Worm (Caenorhabditis elegans) whole organism, L4 larva: ENCODE measurements around the gene sru-38.
A peak's percentile ranks its signal among the peaks of the same experiment; 100 is the strongest.

Experiments
- F37D6.2 ChIP-seq: sonication (generic microtip); optimal IDR thresholded peaks from 2 replicates; lab custom pipeline; 2016; ENCODE audit warnings: mild to moderate bottlenecking, missing genetic modification characterization, missing compliant biosample characterization
- F44E2.7 ChIP-seq: fragments of 200-800 bp; sonication (Bioruptor generic); IDR thresholded peaks from 2 replicates; pipeline ENCODE4 v2.1.2; 2022; ENCODE audit warnings: missing genetic modification characterization, missing compliant biosample characterization
- F49E8.2 ChIP-seq: sonication (generic microtip); optimal IDR thresholded peaks from 2 replicates; lab custom pipeline; 2016; ENCODE audit warnings: missing compliant biosample characterization, mild to moderate bottlenecking, missing genetic modification characterization, borderline replicate concordance
- T20F7.1 ChIP-seq: fragments of 200-800 bp; sonication (Bioruptor generic); optimal IDR thresholded peaks from 2 replicates; lab custom pipeline; 2018; ENCODE audit warnings: mild to moderate bottlenecking, missing genetic modification characterization, missing compliant biosample characterization
- Y105C5A.15 ChIP-seq: fragments of 200-800 bp; sonication (Bioruptor generic); IDR thresholded peaks from 2 replicates; pipeline ENCODE4 v1.3.6; 2022; ENCODE audit warnings: missing genetic modification characterization, missing compliant biosample characterization
- Y48G9A.11 ChIP-seq: fragments of 200-800 bp; sonication (Bioruptor generic); IDR thresholded peaks from 2 replicates; pipeline ENCODE4 v1.3.6; 2022; ENCODE audit warnings: missing genetic modification reagents, missing genetic modification characterization, missing compliant biosample characterization
- aly-2 ChIP-seq: sonication (generic microtip); optimal IDR thresholded peaks from 2 replicates; lab custom pipeline; 2018; ENCODE audit warnings: missing biosample characterization, missing genetic modification characterization
- ceh-20 ChIP-seq: fragments of 200-800 bp; sonication (Bioruptor generic); IDR thresholded peaks from 2 replicates; pipeline ENCODE4 v1.3.6; 2022; ENCODE audit warnings: missing genetic modification reagents, missing genetic modification characterization, missing compliant biosample characterization
- cey-2 ChIP-seq: sonication (generic microtip); optimal IDR thresholded peaks from 3 replicates; lab custom pipeline; 2017; ENCODE audit warnings: missing genetic modification characterization, mild to moderate bottlenecking, missing compliant biosample characterization, antibody characterized with exemption, borderline replicate concordance; ENCODE audit not compliant: insufficient read depth
- daf-19 ChIP-seq: fragments of 200-800 bp; sonication (Bioruptor generic); conservative IDR thresholded peaks from 2 replicates; pipeline ENCODE4 v1.3.6; 2022; ENCODE audit warnings: missing genetic modification characterization, missing compliant biosample characterization
- dmd-6 ChIP-seq: fragments of 200-800 bp; sonication (Bioruptor generic); IDR thresholded peaks from 2 replicates; pipeline ENCODE4 v1.3.6; 2022; ENCODE audit warnings: missing genetic modification reagents, missing genetic modification characterization, missing compliant biosample characterization
- dmd-8 ChIP-seq: fragments of 200-800 bp; sonication (Bioruptor generic); IDR thresholded peaks from 2 replicates; pipeline ENCODE4 v1.3.6; 2022; ENCODE audit warnings: missing genetic modification characterization, missing compliant biosample characterization
- dpl-1 ChIP-seq: fragments of 150-350 bp; optimal IDR thresholded peaks from 2 replicates; lab custom pipeline; 2014; ENCODE audit warnings: missing biosample characterization, missing genetic modification reagents, missing genetic modification characterization
- dve-1 ChIP-seq: sonication (generic microtip); optimal IDR thresholded peaks from 2 replicates; lab custom pipeline; 2017; ENCODE audit warnings: antibody characterized with exemption, mild to moderate bottlenecking, missing genetic modification characterization, missing compliant biosample characterization; ENCODE audit not compliant: insufficient read depth
- egl-27 ChIP-seq: sonication (generic microtip); optimal IDR thresholded peaks from 3 replicates; lab custom pipeline; 2017; ENCODE audit warnings: missing biosample characterization, missing genetic modification reagents, missing genetic modification characterization
- hlh-30 ChIP-seq: sonication (generic microtip); optimal IDR thresholded peaks from 2 replicates; lab custom pipeline; 2017; ENCODE audit warnings: antibody characterized with exemption, mild to moderate bottlenecking, missing genetic modification characterization, missing compliant biosample characterization; ENCODE audit not compliant: insufficient read depth
- lim-7 ChIP-seq: fragments of 200-800 bp; sonication (Bioruptor generic); IDR thresholded peaks from 2 replicates; pipeline ENCODE4 v1.3.6; 2022; ENCODE audit warnings: missing genetic modification characterization, missing compliant biosample characterization
- lin-38 ChIP-seq: fragments of 200-800 bp; sonication (Bioruptor generic); IDR thresholded peaks from 2 replicates; pipeline ENCODE4 v1.3.6; 2022; ENCODE audit warnings: missing genetic modification reagents, missing genetic modification characterization, missing compliant biosample characterization
- lsy-2 ChIP-seq, 2 experiments: fragments of 150-350 bp in 1 of 2; sonication (generic microtip) in 1 of 2; optimal IDR thresholded peaks; 2 replicates each; lab custom pipeline; 2014 to 2017; ENCODE audit warnings: missing biosample characterization in 2 of 2, missing genetic modification characterization in 2 of 2
- mxl-2 ChIP-seq: fragments of 200-800 bp; sonication (Bioruptor generic); conservative IDR thresholded peaks from 2 replicates; pipeline ENCODE4 v1.3.6; 2022; ENCODE audit warnings: missing genetic modification reagents, missing genetic modification characterization, missing compliant biosample characterization
- mxl-3 ChIP-seq: fragments of 200-800 bp; sonication (Bioruptor generic); optimal IDR thresholded peaks from 2 replicates; lab custom pipeline; 2018; ENCODE audit warnings: mild to moderate bottlenecking, missing genetic modification characterization, missing compliant biosample characterization
- nhr-10 ChIP-seq: fragments of 150-350 bp; optimal IDR thresholded peaks from 2 replicates; lab custom pipeline; 2014; ENCODE audit warnings: missing biosample characterization, missing genetic modification characterization
- nhr-102 ChIP-seq: sonication (generic microtip); optimal IDR thresholded peaks from 2 replicates; lab custom pipeline; 2016; ENCODE audit warnings: mild to moderate bottlenecking, missing genetic modification characterization, moderate library complexity, missing compliant biosample characterization
- nhr-111 ChIP-seq: fragments of 200-800 bp; sonication (Bioruptor generic); optimal IDR thresholded peaks from 2 replicates; lab custom pipeline; 2018; ENCODE audit warnings: mild to moderate bottlenecking, missing genetic modification characterization, missing compliant biosample characterization
- nhr-25 ChIP-seq: sonication (generic microtip); optimal IDR thresholded peaks from 2 replicates; lab custom pipeline; 2017; ENCODE audit warnings: missing genetic modification characterization, mild to moderate bottlenecking, missing compliant biosample characterization, antibody characterized with exemption, moderate library complexity, borderline replicate concordance; ENCODE audit not compliant: insufficient read depth
- nhr-28 ChIP-seq: fragments of 150-350 bp; optimal IDR thresholded peaks from 2 replicates; lab custom pipeline; 2014; ENCODE audit warnings: missing biosample characterization, missing genetic modification characterization
- nhr-42 ChIP-seq: fragments of 200-800 bp; sonication (Bioruptor generic); IDR thresholded peaks from 2 replicates; pipeline ENCODE4 v1.3.6; 2022; ENCODE audit warnings: missing genetic modification characterization, missing compliant biosample characterization
- nhr-48 ChIP-seq: sonication (generic microtip); optimal IDR thresholded peaks from 2 replicates; lab custom pipeline; 2016; ENCODE audit warnings: mild to moderate bottlenecking, missing genetic modification characterization, missing compliant biosample characterization
- nhr-76 ChIP-seq: fragments of 150-350 bp; optimal IDR thresholded peaks from 2 replicates; lab custom pipeline; 2014; ENCODE audit warnings: missing biosample characterization, missing genetic modification characterization
- nhr-77 ChIP-seq: fragments of 150-350 bp; optimal IDR thresholded peaks from 2 replicates; lab custom pipeline; 2014; ENCODE audit warnings: missing biosample characterization, missing genetic modification characterization
- php-3 ChIP-seq: fragments of 200-800 bp; sonication (Bioruptor generic); IDR thresholded peaks from 2 replicates; pipeline ENCODE4 v1.3.6; 2022; ENCODE audit warnings: missing genetic modification reagents, missing genetic modification characterization, missing compliant biosample characterization
- pqm-1 ChIP-seq: sonication (generic microtip); optimal IDR thresholded peaks from 2 replicates; lab custom pipeline; 2017; ENCODE audit warnings: missing biosample characterization, missing genetic modification characterization
- rbr-2 ChIP-seq: sonication (generic microtip); optimal IDR thresholded peaks from 2 replicates; lab custom pipeline; 2016; ENCODE audit warnings: missing genotype, missing genetic modification characterization, missing compliant biosample characterization
- saeg-2 ChIP-seq: fragments of 200-800 bp; sonication (Bioruptor generic); IDR thresholded peaks from 2 replicates; pipeline ENCODE4 v1.3.6; 2022; ENCODE audit warnings: missing genetic modification reagents, missing genetic modification characterization, missing compliant biosample characterization
- skn-1 ChIP-seq: fragments of 150-350 bp; optimal IDR thresholded peaks from 2 replicates; lab custom pipeline; 2014; ENCODE audit warnings: missing biosample characterization, missing genetic modification characterization
- spr-3 ChIP-seq: fragments of 200-800 bp; sonication (Bioruptor generic); optimal IDR thresholded peaks from 2 replicates; lab custom pipeline; 2018; ENCODE audit warnings: mild to moderate bottlenecking, missing genetic modification characterization, missing compliant biosample characterization
- unc-39 ChIP-seq: sonication (generic microtip); optimal IDR thresholded peaks from 2 replicates; lab custom pipeline; 2017; ENCODE audit warnings: missing biosample characterization, missing genetic modification characterization
- unc-62 ChIP-seq, 3 experiments: fragments of 150-350 bp in 1 of 3; sonication (generic microtip); optimal IDR thresholded peaks in 2 of 3; peaks in 1 of 3; 1 replicate in 1 of 3; 2 replicates in 2 of 3; lab custom pipeline; 2014 to 2017; ENCODE audit warnings: missing biosample characterization in 3 of 3, missing genetic modification characterization in 3 of 3, missing genetic modification reagents in 3 of 3, missing genotype in 1 of 3
- vab-7 ChIP-seq: fragments of 200-800 bp; sonication (Bioruptor generic); IDR thresholded peaks from 2 replicates; pipeline ENCODE4 v1.3.6; 2022; ENCODE audit warnings: missing genetic modification reagents, missing genetic modification characterization, missing compliant biosample characterization
- zip-11 ChIP-seq: fragments of 200-800 bp; sonication (Bioruptor generic); IDR thresholded peaks from 2 replicates; pipeline ENCODE4 v1.3.6; 2022; ENCODE audit warnings: missing genetic modification characterization, missing compliant biosample characterization
- zip-2 ChIP-seq: fragments of 150-350 bp; optimal IDR thresholded peaks from 2 replicates; lab custom pipeline; 2014; ENCODE audit warnings: missing biosample characterization, missing genetic modification characterization
- ztf-11 ChIP-seq: fragments of 150-350 bp; optimal IDR thresholded peaks from 2 replicates; lab custom pipeline; 2014; ENCODE audit warnings: missing biosample characterization, missing genetic modification characterization

Gene sru-38

ce11 chrV:9798212-9798611 lies 37.6 kb downstream of the sru-38 start:
- TF ChIP-seq nhr-111 (GFP tag; lab: Kevin White, UChicago) (no peak), unc-62 (GFP tag; optimal IDR thresholded peaks at IDR 0.05 in 1 of 2; lab: Kevin White, UChicago) (peak in 1 of 2 experiments; percentile 61), unc-62 (tag; optimal IDR thresholded peaks at IDR 0.05; lab: Kevin White, UChicago) (no peak)

DNA sequence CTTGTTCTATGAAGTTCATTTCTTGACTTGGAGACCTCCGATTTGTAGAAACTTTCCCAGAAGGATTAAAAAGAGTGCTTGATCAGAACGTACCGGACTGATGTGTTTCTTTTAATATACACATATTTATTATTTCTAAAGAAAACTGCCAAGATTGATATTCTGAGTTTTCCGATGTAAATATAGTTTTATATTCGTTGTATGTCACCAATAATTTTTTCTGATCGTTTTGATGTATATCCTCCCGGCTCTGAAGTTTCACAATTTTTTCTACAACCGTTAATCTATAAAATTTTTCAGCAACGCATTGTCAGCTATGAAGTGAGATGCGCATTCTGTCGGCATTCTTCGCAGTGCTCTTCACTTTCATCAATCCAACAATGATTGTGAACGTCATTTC lies 39.3 kb downstream of the sru-38 start, which contains the start of gene F46B6.9:
Gene F46B6.9 (plus strand): TSS at position 301 of the 400 bp plus-strand sequence.
- no peak for TF ChIP-seq lim-7 (GFP tag; lab: Robert Waterston, UW)
- TF ChIP-seq ceh-20 (GFP tag; lab: Robert Waterston, UW) = no peak
- TF ChIP-seq vab-7 (GFP tag; lab: Robert Waterston, UW) = no peak
- no peak for TF ChIP-seq nhr-48 (tag; lab: Kevin White, UChicago)
- no peak for TF ChIP-seq mxl-3 (GFP tag; lab: Kevin White, UChicago)
- TF ChIP-seq ztf-11 = no peak
- TF ChIP-seq F44E2.7 (GFP tag; lab: Robert Waterston, UW) = no peak
- TF ChIP-seq egl-27 (tag; lab: Kevin White, UChicago) = no peak
- no peak for TF ChIP-seq nhr-28
- TF ChIP-seq Y48G9A.11 (GFP tag; lab: Robert Waterston, UW) = no peak
- TF ChIP-seq dmd-8 (GFP tag; lab: Robert Waterston, UW) = no peak
- TF ChIP-seq rbr-2 = no peak
- TF ChIP-seq nhr-77 (tag; lab: Kevin White, UChicago) = no peak
- no peak for TF ChIP-seq F49E8.2 (tag; lab: Kevin White, UChicago)

ce11 chrV:9796002-9796401 lies 39.8 kb downstream of the sru-38 start:
- no peak for TF ChIP-seq unc-39 (tag; lab: Kevin White, UChicago)
- no peak for TF ChIP-seq lin-38 (GFP tag; lab: Robert Waterston, UW)
- TF ChIP-seq zip-11 (GFP tag; lab: Robert Waterston, UW) = no peak
- no peak for TF ChIP-seq dmd-8 (GFP tag; lab: Robert Waterston, UW)
- TF ChIP-seq cey-2 (tag; lab: Kevin White, UChicago) = no peak
- no peak for TF ChIP-seq Y48G9A.11 (GFP tag; lab: Robert Waterston, UW)
- TF ChIP-seq F49E8.2 (tag; lab: Kevin White, UChicago) = no peak
- no peak for TF ChIP-seq F37D6.2
- TF ChIP-seq ztf-11 = no peak
- no peak for TF ChIP-seq nhr-48 (tag; lab: Kevin White, UChicago)
- no peak for TF ChIP-seq dpl-1 (GFP tag; lab: Kevin White, UChicago)
- TF ChIP-seq skn-1 = no peak
- TF ChIP-seq, all 104 proteins: peak for 0

DNA sequence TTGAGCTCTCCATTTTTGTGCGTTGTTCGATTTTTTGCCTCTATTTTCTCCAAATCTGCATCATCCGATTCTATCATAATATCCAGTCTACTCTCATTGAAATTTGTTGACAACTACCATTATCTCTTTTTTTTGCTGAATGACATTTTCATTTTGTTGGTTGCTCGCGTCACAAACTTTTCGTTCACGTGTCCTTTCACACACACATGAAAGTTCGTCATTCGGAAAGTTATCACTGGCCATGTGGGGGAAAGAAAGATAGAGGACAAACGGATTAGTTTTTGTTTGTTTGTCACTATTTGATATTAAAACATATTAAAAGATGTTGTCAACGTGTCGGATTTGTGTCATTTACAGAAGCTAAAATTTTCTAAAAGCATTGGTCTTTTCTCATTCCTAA lies 40.8 kb downstream of the sru-38 start:
- TF ChIP-seq dmd-6 (GFP tag; lab: Robert Waterston, UW) (peak; percentile 56), Y105C5A.15 (no peak), dve-1 (tag; lab: Kevin White, UChicago) (peak; percentile 65)

DNA sequence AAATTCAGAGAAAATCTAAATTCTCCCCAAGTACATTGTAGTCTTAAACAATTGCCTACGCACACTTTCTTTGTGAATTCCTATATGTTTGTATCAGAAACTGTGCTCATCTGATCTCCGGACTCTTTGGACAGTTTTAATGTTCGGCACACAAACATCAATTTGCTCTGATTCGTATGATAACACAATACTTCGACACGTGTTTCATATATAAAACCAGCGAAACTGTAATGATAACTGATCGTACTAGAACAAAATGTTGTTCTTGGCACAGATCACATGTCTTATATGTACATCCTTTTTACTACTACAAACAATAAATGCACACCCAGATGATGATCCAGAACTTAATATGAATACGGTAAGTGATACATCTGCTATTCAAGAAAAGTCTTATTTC lies 44.5 kb downstream of the sru-38 start, which contains the start of gene lipl-2:
Gene lipl-2 (plus strand): TSS at position 236 of the 400 bp plus-strand sequence.
- peak; percentile 37 for TF ChIP-seq hlh-30 (tag; lab: Kevin White, UChicago)
- TF ChIP-seq zip-2 (tag; lab: Kevin White, UChicago) = no peak
- no peak for TF ChIP-seq nhr-10
- no peak for TF ChIP-seq spr-3 (GFP tag; lab: Kevin White, UChicago)
- no peak for TF ChIP-seq nhr-76 (tag; lab: Kevin White, UChicago)
- TF ChIP-seq mxl-2 (GFP tag; lab: Robert Waterston, UW) = no peak
- no peak for TF ChIP-seq daf-19 (GFP tag; lab: Robert Waterston, UW)
- TF ChIP-seq dmd-6 (GFP tag; lab: Robert Waterston, UW) = peak; percentile 79
- no peak for TF ChIP-seq aly-2 (tag; lab: Kevin White, UChicago)
- TF ChIP-seq dve-1 (tag; lab: Kevin White, UChicago) = peak; percentile 92
- peak; percentile 92 for TF ChIP-seq nhr-28
- no peak for TF ChIP-seq zip-11 (GFP tag; lab: Robert Waterston, UW)
- TF ChIP-seq nhr-48 (tag; lab: Kevin White, UChicago) = no peak
- peak; percentile 3 for TF ChIP-seq nhr-102 (tag; lab: Kevin White, UChicago)
- peak; percentile 32 for TF ChIP-seq mxl-3 (GFP tag; lab: Kevin White, UChicago)
- TF ChIP-seq lsy-2 (tag; optimal IDR thresholded peaks at IDR 0.05; lab: Kevin White, UChicago) = no peak
- TF ChIP-seq nhr-42 = peak; percentile 62; the same call in 1 of the 2 replicates
- TF ChIP-seq nhr-25 = no peak
- TF ChIP-seq pqm-1 (tag; lab: Kevin White, UChicago) = no peak
- no peak for TF ChIP-seq skn-1
- peak; percentile 69 for TF ChIP-seq php-3
- TF ChIP-seq saeg-2 = no peak
- peak; percentile 60 for TF ChIP-seq nhr-77 (tag; lab: Kevin White, UChicago)
- TF ChIP-seq T20F7.1 (GFP tag; lab: Kevin White, UChicago) = peak; percentile 33
